Fruit fly (Drosophila melanogaster) whole organism, embryonic: ENCODE measurements around the gene PK2-R2.

Experiments
- B-H1 ChIP-seq: fragments of 200-800 bp; sonication (Bioruptor generic); IDR thresholded peaks from 3 replicates; pipeline ENCODE4 v1.3.6; 2022; ENCODE audit warnings: missing biosample characterization, missing genetic modification characterization
- CG12219 ChIP-seq: fragments of 200-800 bp; sonication (Bioruptor generic); optimal IDR thresholded peaks from 3 replicates; lab custom pipeline; 2018; ENCODE audit warnings: missing biosample characterization, mild to moderate bottlenecking, missing genetic modification characterization
- CG15479 ChIP-seq: fragments of 200-800 bp; sonication (Bioruptor generic); optimal IDR thresholded peaks from 3 replicates; lab custom pipeline; 2019; ENCODE audit warnings: missing biosample characterization, mild to moderate bottlenecking, missing genetic modification characterization, moderate library complexity
- CG16813 ChIP-seq: fragments of 200-800 bp; sonication (Bioruptor generic); IDR thresholded peaks from 3 replicates; pipeline ENCODE4 v1.3.6; 2022; ENCODE audit warnings: missing biosample characterization, missing genetic modification characterization; ENCODE audit not compliant: partially characterized antibody
- CG17359 ChIP-seq: fragments of 200-800 bp; sonication (Bioruptor generic); optimal IDR thresholded peaks from 3 replicates; lab custom pipeline; 2018; ENCODE audit warnings: missing biosample characterization, mild to moderate bottlenecking, missing genetic modification characterization, moderate library complexity
- CG1792 ChIP-seq: fragments of 200-800 bp; sonication (Bioruptor generic); optimal IDR thresholded peaks from 2 replicates; lab custom pipeline; 2016; ENCODE audit warnings: missing biosample characterization, missing genetic modification characterization
- CG2678 ChIP-seq: fragments of 200-800 bp; sonication (Bioruptor generic); optimal IDR thresholded peaks from 3 replicates; lab custom pipeline; 2019; ENCODE audit warnings: missing biosample characterization, mild to moderate bottlenecking, missing genetic modification characterization, moderate library complexity
- CG3163 ChIP-seq: fragments of 200-800 bp; sonication (Bioruptor generic); optimal IDR thresholded peaks from 3 replicates; lab custom pipeline; 2016; ENCODE audit warnings: missing biosample characterization, missing genetic modification characterization
- CG32772 ChIP-seq: fragments of 200-800 bp; sonication (Bioruptor generic); IDR thresholded peaks from 2 replicates; pipeline ENCODE4 v1.3.6; 2022; ENCODE audit warnings: missing biosample characterization, missing genetic modification characterization
- CG34224 ChIP-seq: fragments of 200-800 bp; sonication (Bioruptor generic); IDR thresholded peaks from 3 replicates; pipeline ENCODE4 v1.3.6; 2022; ENCODE audit warnings: missing biosample characterization, missing genetic modification characterization; ENCODE audit not compliant: partially characterized antibody
- CG34422 ChIP-seq: fragments of 200-800 bp; sonication (Bioruptor generic); IDR thresholded peaks from 3 replicates; pipeline ENCODE4 v1.3.6; 2022; ENCODE audit warnings: missing biosample characterization, missing genetic modification characterization
- CG3726 ChIP-seq: fragments of 200-800 bp; sonication (Bioruptor generic); IDR thresholded peaks from 3 replicates; pipeline ENCODE4, ENCODE4 v1.3.6; 2022; ENCODE audit warnings: missing biosample characterization, missing genetic modification characterization
- CG6689 ChIP-seq: fragments of 200-800 bp; sonication (Bioruptor generic); IDR thresholded peaks from 2 replicates; pipeline ENCODE4 v1.3.6; 2022; ENCODE audit warnings: missing biosample characterization, missing genetic modification characterization
- CG6854 ChIP-seq: fragments of 200-800 bp; sonication (Bioruptor generic); optimal IDR thresholded peaks from 3 replicates; lab custom pipeline; 2017; ENCODE audit warnings: missing biosample characterization, mild to moderate bottlenecking, missing genetic modification characterization
- CG7357 ChIP-seq: fragments of 200-800 bp; sonication (Bioruptor generic); IDR thresholded peaks from 3 replicates; pipeline ENCODE4 v1.3.6; 2022; ENCODE audit warnings: missing biosample characterization, missing genetic modification characterization
- CG7928 ChIP-seq: fragments of 200-800 bp; sonication (Bioruptor generic); optimal IDR thresholded peaks from 2 replicates; lab custom pipeline; 2017; ENCODE audit warnings: missing biosample characterization, mild to moderate bottlenecking, missing genetic modification characterization
- CG9876 ChIP-seq: fragments of 200-800 bp; sonication (Bioruptor generic); optimal IDR thresholded peaks from 2 replicates; lab custom pipeline; 2016; ENCODE audit warnings: missing biosample characterization, missing genetic modification characterization
- CG9932 ChIP-seq: fragments of 200-800 bp; sonication (Bioruptor generic); IDR thresholded peaks from 2 replicates; pipeline ENCODE4 v1.3.6; 2022; ENCODE audit warnings: missing biosample characterization, missing genetic modification characterization
- D ChIP-seq, 2 experiments: fragments of 200-800 bp in 1 of 2; fragments of >200 bp in 1 of 2; sonication (Bioruptor generic) in 1 of 2; optimal IDR thresholded peaks; 2 replicates in 1 of 2; 3 replicates in 1 of 2; lab custom pipeline; 2017; ENCODE audit warnings: mild to moderate bottlenecking in 1 of 2, missing biosample characterization in 1 of 2, missing genetic modification characterization in 1 of 2, missing genetic modification reagents in 1 of 2
- Doc2 ChIP-seq: fragments of 200-800 bp; sonication (Bioruptor generic); IDR thresholded peaks from 2 replicates; pipeline ENCODE4 v1.3.6; 2022; ENCODE audit warnings: missing biosample characterization, missing genetic modification characterization
- Dref ChIP-seq: fragments of 200-800 bp; sonication (Bioruptor generic); IDR thresholded peaks from 2 replicates; pipeline ENCODE4 v1.3.6; 2022; ENCODE audit warnings: missing biosample characterization, missing genetic modification characterization
- Elba2 ChIP-seq: fragments of 200-800 bp; sonication (Bioruptor generic); optimal IDR thresholded peaks from 3 replicates; lab custom pipeline; 2016; ENCODE audit warnings: missing biosample characterization, missing genetic modification characterization
- GATAe ChIP-seq: fragments of 200-800 bp; sonication (Bioruptor generic); conservative IDR thresholded peaks from 2 replicates; pipeline ENCODE4 v1.3.6; 2022; ENCODE audit warnings: missing biosample characterization, missing genetic modification characterization
- Meics ChIP-seq: fragments of 200-800 bp; sonication (Bioruptor generic); optimal IDR thresholded peaks from 2 replicates; lab custom pipeline; 2017; ENCODE audit warnings: missing biosample characterization, mild to moderate bottlenecking, missing genetic modification characterization
- Nf-YC ChIP-seq: fragments of 200-800 bp; optimal IDR thresholded peaks from 3 replicates; lab custom pipeline; 2019; ENCODE audit warnings: missing biosample characterization, mild to moderate bottlenecking, missing genetic modification characterization, moderate library complexity
- Opbp ChIP-seq: fragments of 200-800 bp; sonication (Bioruptor generic); IDR thresholded peaks from 3 replicates; pipeline ENCODE4 v1.3.6; 2022; ENCODE audit warnings: missing biosample characterization, missing genetic modification characterization; ENCODE audit not compliant: partially characterized antibody
- PHDP ChIP-seq: fragments of 200-800 bp; sonication (Bioruptor generic); optimal IDR thresholded peaks from 3 replicates; lab custom pipeline; 2018; ENCODE audit warnings: missing biosample characterization, mild to moderate bottlenecking, missing genetic modification characterization, moderate library complexity
- Side ChIP-seq: fragments of 200-800 bp; sonication (Bioruptor generic); optimal IDR thresholded peaks from 2 replicates; lab custom pipeline; 2016; ENCODE audit warnings: missing biosample characterization, missing genetic modification characterization
- cad ChIP-seq: fragments of >200 bp; optimal IDR thresholded peaks from 2 replicates; lab custom pipeline; 2017; ENCODE audit warnings: missing biosample characterization, missing genetic modification characterization
- danr ChIP-seq: fragments of 200-800 bp; sonication (Bioruptor generic); IDR thresholded peaks from 2 replicates; pipeline ENCODE4 v1.3.6; 2022; ENCODE audit warnings: missing biosample characterization, missing genetic modification characterization
- ftz-f1 ChIP-seq: fragments of 200-800 bp; sonication (Bioruptor generic); optimal IDR thresholded peaks from 2 replicates; lab custom pipeline; 2016; ENCODE audit warnings: missing biosample characterization, missing genetic modification characterization
- gt ChIP-seq: fragments of 200-800 bp; sonication (Bioruptor generic); IDR thresholded peaks from 2 replicates; pipeline ENCODE4 v1.3.6; 2022; ENCODE audit warnings: missing biosample characterization, missing genetic modification characterization
- insv ChIP-seq, 2 experiments: fragments of 200-800 bp; sonication (Bioruptor generic); optimal IDR thresholded peaks; 3 replicates each; lab custom pipeline; 2016 to 2018; ENCODE audit warnings: missing biosample characterization in 2 of 2, missing genetic modification characterization in 2 of 2
- jigr1 ChIP-seq: fragments of 200-800 bp; sonication (Bioruptor generic); IDR thresholded peaks from 3 replicates; pipeline ENCODE4 v1.3.6; 2022; ENCODE audit warnings: missing biosample characterization, missing genetic modification characterization
- p53 ChIP-seq: fragments of 200-800 bp; sonication (Bioruptor generic); optimal IDR thresholded peaks from 2 replicates; lab custom pipeline; 2016; ENCODE audit warnings: missing biosample characterization, missing genetic modification characterization
- pita ChIP-seq: fragments of 200-800 bp; sonication (Bioruptor generic); optimal IDR thresholded peaks from 2 replicates; lab custom pipeline; 2017; ENCODE audit warnings: missing biosample characterization, mild to moderate bottlenecking, missing genetic modification characterization
- prd ChIP-seq, 3 experiments: fragments of >200 bp in 2 of 3; fragments of 200-800 bp in 1 of 3; sonication (Bioruptor generic) in 1 of 3; optimal IDR thresholded peaks in 2 of 3; IDR thresholded peaks in 1 of 3; 2 replicates in 2 of 3; 3 replicates in 1 of 3; pipeline versions ENCODE4 v1.3.6 to Lab custom; 2017 to 2022; ENCODE audit warnings: missing biosample characterization in 1 of 3, missing genetic modification characterization in 1 of 3
- sens ChIP-seq: fragments of 200-800 bp; sonication (Bioruptor generic); peaks from one replicate; lab custom pipeline; 2016; ENCODE audit warnings: missing biosample characterization, missing genetic modification characterization
- ssp ChIP-seq: fragments of 200-800 bp; sonication (Bioruptor generic); IDR thresholded peaks from 2 replicates; pipeline ENCODE4 v1.3.6; 2022; ENCODE audit warnings: missing biosample characterization, missing genetic modification characterization
- tll ChIP-seq, 2 experiments: fragments of 200-800 bp in 1 of 2; fragments of >200 bp in 1 of 2; sonication (Bioruptor generic) in 1 of 2; optimal IDR thresholded peaks; 2 replicates each; lab custom pipeline; 2017 to 2019; ENCODE audit warnings: missing biosample characterization in 2 of 2, missing genetic modification characterization in 2 of 2, mild to moderate bottlenecking in 1 of 2, moderate library complexity in 1 of 2
- trem ChIP-seq: fragments of 200-800 bp; optimal IDR thresholded peaks from 3 replicates; lab custom pipeline; 2019; ENCODE audit warnings: missing biosample characterization, mild to moderate bottlenecking, missing genetic modification characterization, moderate library complexity
- twi ChIP-seq: fragments of 200-800 bp; optimal IDR thresholded peaks from 2 replicates; lab custom pipeline; 2019; ENCODE audit warnings: missing biosample characterization, mild to moderate bottlenecking, missing genetic modification characterization, moderate library complexity
- unpg ChIP-seq: fragments of 200-800 bp; sonication (Bioruptor generic); optimal IDR thresholded peaks from 3 replicates; lab custom pipeline; 2018; ENCODE audit warnings: missing biosample characterization, mild to moderate bottlenecking, missing genetic modification characterization, moderate library complexity
- z ChIP-seq: fragments of 200-800 bp; sonication (Bioruptor generic); IDR thresholded peaks from 3 replicates; pipeline ENCODE4 v1.3.6; 2022; ENCODE audit warnings: missing biosample characterization, missing genetic modification characterization
- zen ChIP-seq: fragments of 200-800 bp; sonication (Bioruptor generic); optimal IDR thresholded peaks from 3 replicates; lab custom pipeline; 2018; ENCODE audit warnings: missing biosample characterization, mild to moderate bottlenecking, missing genetic modification characterization, moderate library complexity

Gene PK2-R2

DNA sequence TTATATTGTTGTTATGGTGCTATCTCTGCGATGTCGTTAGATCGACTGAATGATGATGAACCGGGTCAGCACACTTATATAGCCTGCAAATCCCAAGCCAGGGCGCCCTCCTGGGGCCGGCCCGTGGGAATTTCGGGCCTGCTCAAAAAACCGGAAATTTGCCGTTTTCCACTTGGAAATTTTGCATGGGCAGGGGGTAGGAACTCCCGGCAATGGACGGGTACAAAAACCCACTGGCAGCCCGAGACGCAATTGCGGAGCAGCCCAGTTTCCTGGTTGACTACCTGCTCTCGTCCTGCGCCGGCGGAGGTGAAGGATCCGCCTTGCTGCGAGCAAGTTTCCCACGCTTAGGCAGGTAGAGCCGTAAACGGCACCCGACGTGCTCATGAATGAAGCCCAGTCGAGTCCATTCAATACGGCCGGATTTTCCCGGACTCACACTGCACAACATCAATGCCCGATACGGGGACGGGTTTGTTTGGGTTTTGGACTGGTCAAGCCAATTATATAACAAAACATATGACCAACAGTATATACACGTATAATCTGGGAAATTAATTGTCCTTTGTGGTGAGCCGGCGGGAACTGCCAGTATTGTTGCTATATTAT is 40.7 kb downstream of the PK2-R2 start, which contains the start of gene wntD:
Gene wntD (minus strand): TSS at position 51 of the 609 bp plus-strand sequence.
- TF ChIP-seq Nf-YC (tag; lab: Kevin White, UChicago) (no peak), zen (tag; lab: Kevin White, UChicago) (peak; percentile 42), CG15479 (peak; percentile 87), p53 (GFP tag; lab: Kevin White, UChicago) (no peak), CG1792 (GFP tag; lab: Kevin White, UChicago) (no peak), CG9932 (GFP tag; lab: Robert Waterston, UW) (0 out of 2 replicates have a peak, but pooled peaks have one; percentile 17), tll (GFP tag; optimal IDR thresholded peaks at IDR 0.05; lab: Kevin White, UChicago) (peak in 1 of 2 experiments; percentile 92), CG3726 (GFP tag; lab: Robert Waterston, UW) (0 out of 3 replicates have a peak, but pooled peaks have one; percentile 12), Dref (GFP tag; lab: Robert Waterston, UW) (0 out of 2 replicates have a peak, but pooled peaks have one; percentile 28), prd (optimal IDR thresholded peaks at IDR 0.05; lab: Kevin White, UChicago) (no peak), prd (GFP tag; IDR thresholded peaks at IDR 0.05; lab: Robert Waterston, UW) (peak; percentile 33; the same call in 2 of the 3 replicates), cad (GFP tag; lab: Kevin White, UChicago) (peak; percentile 77), twi (tag; lab: Kevin White, UChicago) (peak; percentile 86), trem (tag; lab: Kevin White, UChicago) (no peak), sens (peak; percentile 4), CG7357 (GFP tag; lab: Robert Waterston, UW) (0 out of 3 replicates have a peak, but pooled peaks have one; percentile 10), D (optimal IDR thresholded peaks at IDR 0.05; lab: Kevin White, UChicago) (peak; percentile 14), D (GFP tag; optimal IDR thresholded peaks at IDR 0.05; lab: Kevin White, UChicago) (no peak), gt (peak; percentile 37; the same call in 1 of the 2 replicates), CG17359 (tag; lab: Kevin White, UChicago) (no peak), insv (GFP tag; optimal IDR thresholded peaks at IDR 0.05; lab: Kevin White, UChicago) (peak in 1 of 2 experiments; percentile 64), jigr1 (0 out of 3 replicates have a peak, but pooled peaks have one; percentile 31)

DNA sequence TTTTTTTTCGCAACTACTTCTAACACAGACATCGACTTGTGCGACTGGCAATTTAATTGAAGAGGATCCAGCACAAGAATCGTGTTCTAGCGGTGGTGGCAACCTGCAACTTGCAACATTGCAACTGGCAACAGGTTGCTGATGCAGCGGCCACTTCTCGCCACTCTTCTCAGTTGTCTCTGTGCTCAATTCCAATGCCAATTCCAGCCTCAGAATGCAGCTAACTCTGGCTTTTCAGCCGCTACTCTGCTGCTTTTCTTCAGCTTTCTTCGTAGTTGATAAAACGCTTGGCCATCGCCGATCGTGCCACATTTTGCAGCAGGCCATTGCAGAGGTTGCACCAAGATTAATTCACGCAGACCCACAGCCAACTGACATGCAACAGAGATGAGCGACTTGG is 43.6 kb downstream of the PK2-R2 start, which contains the start of gene Osi22:
Gene Osi22 (plus strand): TSS at position 301 of the 400 bp plus-strand sequence.
- no peak for TF ChIP-seq pita (GFP tag; lab: Kevin White, UChicago)
- 0 out of 2 replicates have a peak, but pooled peaks have one; percentile 29 for TF ChIP-seq Doc2 (GFP tag; lab: Robert Waterston, UW)
- TF ChIP-seq GATAe (GFP tag; lab: Robert Waterston, UW): no peak
- TF ChIP-seq Opbp (GFP tag; lab: Robert Waterston, UW): no peak
- TF ChIP-seq, all 482 proteins: peak for 1

DNA sequence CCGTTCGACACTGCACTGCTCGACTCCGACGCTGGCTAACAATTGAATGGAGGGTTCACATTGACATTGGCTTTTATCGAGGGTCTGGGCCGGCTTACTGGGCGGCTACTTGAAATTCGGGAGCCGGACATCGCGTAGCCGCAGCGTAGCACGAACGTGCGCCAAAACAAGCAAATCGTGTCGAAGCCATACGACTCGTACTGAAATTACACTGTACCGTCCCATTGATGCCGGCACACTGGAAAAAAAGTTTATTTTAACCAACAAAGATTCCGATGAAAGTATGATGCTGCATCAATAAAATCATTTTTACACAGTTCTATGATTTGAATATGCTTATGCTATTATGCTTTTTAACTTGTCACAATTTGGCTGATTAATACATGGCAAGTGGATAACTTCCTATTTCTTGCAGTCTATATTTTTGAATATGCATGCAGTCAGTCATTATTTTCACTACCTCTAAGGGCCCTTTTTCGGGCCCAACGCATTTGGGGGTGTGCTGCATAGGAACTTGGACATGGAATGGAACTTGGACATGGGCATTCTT is 45.1 kb downstream of the PK2-R2 start, which contains the start of gene apn:
Gene apn (minus strand): TSS at position 51 of the 550 bp plus-strand sequence.
- TF ChIP-seq CG6854 (GFP tag; lab: Kevin White, UChicago) (no peak), B-H1 (GFP tag; lab: Robert Waterston, UW) (no peak), Elba2 (GFP tag; lab: Kevin White, UChicago) (no peak), ftz-f1 (GFP tag; lab: Kevin White, UChicago) (no peak), PHDP (tag; lab: Kevin White, UChicago) (no peak), CG16813 (GFP tag; lab: Robert Waterston, UW) (no peak), CG32772 (no peak), z (GFP tag; lab: Robert Waterston, UW) (no peak), danr (GFP tag; lab: Robert Waterston, UW) (no peak), CG2678 (no peak), unpg (peak; percentile 25), CG7928 (no peak), CG9876 (no peak), CG34422 (GFP tag; lab: Robert Waterston, UW) (0 out of 3 replicates have a peak, but pooled peaks have one; percentile 9), Meics (GFP tag; lab: Kevin White, UChicago) (no peak), ssp (GFP tag; lab: Robert Waterston, UW) (no peak), CG3163 (GFP tag; lab: Kevin White, UChicago) (no peak), CG34224 (GFP tag; lab: Robert Waterston, UW) (no peak), Side (no peak), CG6689 (no peak), CG12219 (GFP tag; lab: Kevin White, UChicago) (no peak)
